Worm (Caenorhabditis elegans) whole organism, L1 larva: ENCODE measurements around the gene cutl-3.
"Not testable (repeated sequence)": the region's sequence is repeated elsewhere in the genome, so short reads cannot be mapped to it uniquely, and the experiment has no call there.

Experiments
- C16A3.4 ChIP-seq: fragments of 150-350 bp; optimal IDR thresholded peaks from 2 replicates; lab custom pipeline; 2014; ENCODE audit warnings: missing biosample characterization, missing genetic modification characterization
- F16B12.6 ChIP-seq: fragments of 150-350 bp; optimal IDR thresholded peaks from 2 replicates; lab custom pipeline; 2014; ENCODE audit warnings: missing biosample characterization, missing genetic modification characterization
- ama-1 ChIP-seq: fragments of 150-350 bp; optimal IDR thresholded peaks from 2 replicates; lab custom pipeline; 2014
- ceh-63 ChIP-seq: fragments of 200-800 bp; sonication (Bioruptor generic); optimal IDR thresholded peaks from 2 replicates; lab custom pipeline; 2018; ENCODE audit warnings: mild to moderate bottlenecking, missing genetic modification characterization, missing compliant biosample characterization
- ceh-8 ChIP-seq: fragments of 200-800 bp; sonication (Bioruptor generic); optimal IDR thresholded peaks from 2 replicates; lab custom pipeline; 2018; ENCODE audit warnings: mild to moderate bottlenecking, missing genetic modification characterization, moderate library complexity, missing compliant biosample characterization
- ceh-88 ChIP-seq: fragments of 200-800 bp; sonication (Bioruptor generic); IDR thresholded peaks from 2 replicates; pipeline ENCODE4 v1.3.6; 2022; ENCODE audit warnings: missing genetic modification characterization, missing compliant biosample characterization
- ces-1 ChIP-seq: fragments of 150-350 bp; optimal IDR thresholded peaks from 2 replicates; lab custom pipeline; 2014; ENCODE audit warnings: missing biosample characterization, missing genetic modification reagents, missing genetic modification characterization
- dpl-1 ChIP-seq, 3 experiments: fragments of 150-350 bp in 2 of 3; sonication (generic microtip) in 1 of 3; optimal IDR thresholded peaks; 2 replicates each; lab custom pipeline; 2014 to 2017; ENCODE audit warnings: missing biosample characterization in 3 of 3, missing genetic modification characterization in 3 of 3, missing genetic modification reagents in 3 of 3
- efl-1 ChIP-seq, 4 experiments: fragments of 150-350 bp; optimal IDR thresholded peaks in 3 of 4; peaks in 1 of 4; 1 replicate in 1 of 4; 2 replicates in 3 of 4; lab custom pipeline; 2014; ENCODE audit warnings: missing biosample characterization in 2 of 4, missing genetic modification characterization in 2 of 4, missing genetic modification reagents in 2 of 4
- efl-3 ChIP-seq: fragments of 200-800 bp; sonication (Bioruptor generic); optimal IDR thresholded peaks from 2 replicates; lab custom pipeline; 2018; ENCODE audit warnings: mild to moderate bottlenecking, missing genetic modification characterization, missing compliant biosample characterization
- ets-5 ChIP-seq: fragments of 200-800 bp; sonication (Bioruptor generic); IDR thresholded peaks from 2 replicates; pipeline ENCODE4 v1.3.6; 2022; ENCODE audit warnings: missing genetic modification characterization, missing compliant biosample characterization
- fkh-10 ChIP-seq: sonication (generic microtip); optimal IDR thresholded peaks from 2 replicates; lab custom pipeline; 2017; ENCODE audit warnings: missing biosample characterization, missing genetic modification reagents, missing genetic modification characterization
- fkh-8 ChIP-seq: sonication (generic microtip); optimal IDR thresholded peaks from 2 replicates; lab custom pipeline; 2016; ENCODE audit warnings: mild to moderate bottlenecking, missing genetic modification characterization, missing compliant biosample characterization
- grh-1 ChIP-seq: fragments of 200-800 bp; sonication (Bioruptor generic); IDR thresholded peaks from 2 replicates; pipeline ENCODE4 v1.3.6; 2022; ENCODE audit warnings: missing genetic modification reagents, missing genetic modification characterization, missing compliant biosample characterization
- hpl-2 ChIP-seq: fragments of 150-350 bp; optimal IDR thresholded peaks from 2 replicates; lab custom pipeline; 2014; ENCODE audit warnings: missing biosample characterization, missing genetic modification reagents, missing genetic modification characterization
- irx-1 ChIP-seq: sonication (generic microtip); optimal IDR thresholded peaks from 2 replicates; lab custom pipeline; 2016; ENCODE audit warnings: missing genetic modification characterization, missing compliant biosample characterization
- jun-1 ChIP-seq: fragments of 150-350 bp; optimal IDR thresholded peaks from 2 replicates; lab custom pipeline; 2014; ENCODE audit warnings: missing biosample characterization, missing genetic modification reagents, missing genetic modification characterization
- lin-14 ChIP-seq: fragments of 200-800 bp; sonication (Bioruptor generic); optimal IDR thresholded peaks from 2 replicates; lab custom pipeline; 2018; ENCODE audit warnings: mild to moderate bottlenecking, missing genetic modification characterization, moderate library complexity, missing compliant biosample characterization
- lin-15B ChIP-seq: fragments of 150-350 bp; sonication (generic microtip); optimal IDR thresholded peaks from 3 replicates; lab custom pipeline; 2014; ENCODE audit warnings: missing biosample characterization, missing genetic modification characterization
- lin-35 ChIP-seq, 2 experiments: fragments of 150-350 bp; optimal IDR thresholded peaks; 2 replicates each; lab custom pipeline; 2014; ENCODE audit warnings: missing biosample characterization in 2 of 2, missing genetic modification characterization in 2 of 2, missing genetic modification reagents in 2 of 2
- nhr-19 ChIP-seq: fragments of 200-800 bp; sonication (Bioruptor generic); conservative IDR thresholded peaks from 2 replicates; pipeline ENCODE4 v1.3.6; 2022; ENCODE audit warnings: missing genetic modification characterization, missing compliant biosample characterization
- nhr-28 ChIP-seq: fragments of 150-350 bp; optimal IDR thresholded peaks from 2 replicates; lab custom pipeline; 2014; ENCODE audit warnings: missing biosample characterization, missing genetic modification characterization
- nhr-47 ChIP-seq: sonication (generic microtip); optimal IDR thresholded peaks from 2 replicates; lab custom pipeline; 2016; ENCODE audit warnings: mild to moderate bottlenecking, missing genetic modification characterization, moderate library complexity, missing compliant biosample characterization
- nhr-71 ChIP-seq: sonication (generic microtip); optimal IDR thresholded peaks from 2 replicates; lab custom pipeline; 2016; ENCODE audit warnings: mild to moderate bottlenecking, missing genetic modification characterization, moderate library complexity, missing compliant biosample characterization
- pax-3 ChIP-seq: fragments of 200-800 bp; sonication (Bioruptor generic); optimal IDR thresholded peaks from 2 replicates; lab custom pipeline; 2018; ENCODE audit warnings: mild to moderate bottlenecking, missing genetic modification characterization, moderate library complexity, missing compliant biosample characterization
- rnt-1 ChIP-seq: sonication (generic microtip); optimal IDR thresholded peaks from 2 replicates; lab custom pipeline; 2016; ENCODE audit warnings: mild to moderate bottlenecking, missing genetic modification characterization, moderate library complexity, missing compliant biosample characterization
- sox-4 ChIP-seq: sonication (generic microtip); optimal IDR thresholded peaks from 2 replicates; lab custom pipeline; 2016; ENCODE audit warnings: missing genetic modification characterization, missing compliant biosample characterization
- unc-98 ChIP-seq: fragments of 200-800 bp; sonication (Bioruptor generic); IDR thresholded peaks from 2 replicates; pipeline ENCODE4 v1.3.6; 2022; ENCODE audit warnings: missing genetic modification characterization, missing compliant biosample characterization
- zip-4 ChIP-seq: fragments of 200-800 bp; sonication (Bioruptor generic); optimal IDR thresholded peaks from 2 replicates; lab custom pipeline; 2018; ENCODE audit warnings: mild to moderate bottlenecking, missing genetic modification characterization, moderate library complexity, missing compliant biosample characterization
- ztf-11 ChIP-seq, 2 experiments: sonication (generic microtip); optimal IDR thresholded peaks; 2 replicates each; lab custom pipeline; 2016 to 2017; ENCODE audit warnings: missing genetic modification characterization in 2 of 2, missing biosample characterization in 1 of 2, missing compliant biosample characterization in 1 of 2
- ztf-4 ChIP-seq: fragments of 150-350 bp; optimal IDR thresholded peaks from 2 replicates; lab custom pipeline; 2014; ENCODE audit warnings: missing biosample characterization, missing genetic modification characterization

cutl-3 gene

ce11 chrX:14970221-14970801 is 28.7 kb downstream of the cutl-3 start, which contains the start of the genes flwr-1 and tbc-1 (continued):
- TF ChIP-seq jun-1: no peak
- no peak for TF ChIP-seq grh-1 (GFP tag; lab: Robert Waterston, UW)
- TF ChIP-seq ets-5 (GFP tag; lab: Robert Waterston, UW): no peak
- no peak for TF ChIP-seq hpl-2 (GFP tag; lab: Kevin White, UChicago)
- TF ChIP-seq ztf-4: no peak

- no peak for TF ChIP-seq ces-1 (GFP tag; lab: Kevin White, UChicago)
- TF ChIP-seq fkh-8 (tag; lab: Kevin White, UChicago): no peak
- no peak for TF ChIP-seq nhr-28
- no peak for TF ChIP-seq dpl-1 (GFP tag; optimal IDR thresholded peaks at IDR 0.05; lab: Kevin White, UChicago)
- no peak for TF ChIP-seq ceh-8
- TF ChIP-seq, all 84 proteins: peak for 0
These were observed 29.4 kb downstream of the cutl-3 start for ce11 chrX:14969615-14970014.

DNA sequence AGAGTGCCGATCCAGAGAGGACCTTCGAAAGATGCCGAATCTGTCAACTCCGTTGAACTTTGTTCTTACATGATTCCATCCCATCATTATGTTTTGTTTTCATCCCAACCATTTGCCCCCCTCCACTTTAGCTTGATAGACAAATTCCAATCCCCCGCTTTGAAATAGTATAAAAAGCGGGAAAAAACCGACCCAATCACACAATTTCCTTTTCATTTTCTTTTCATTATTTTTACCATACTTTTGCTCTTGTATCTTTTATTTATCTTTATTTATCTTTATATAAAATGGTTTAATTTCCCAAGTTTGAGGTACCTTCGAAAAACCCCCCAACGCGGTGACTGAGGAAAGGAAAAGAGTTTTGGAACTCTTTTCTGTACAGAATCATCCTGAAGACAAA is 32.5 kb downstream of the cutl-3 start, which contains the start of gene F20D1.22:
TSS of gene F20D1.22 (plus strand) at position 301 of the 400 bp plus-strand sequence.
- not testable (repeated sequence) for TF ChIP-seq zip-4 (GFP tag; lab: Kevin White, UChicago); lin-15B; fkh-10 (GFP tag; lab: Kevin White, UChicago)
- TF ChIP-seq, all 84 proteins: peak for 0; not testable (repeated sequence) for 84

ce11 chrX:14965761-14966160 is 33.2 kb downstream of the cutl-3 start, which contains the start of gene F45B8.5:
Gene F45B8.5, plus strand, starts transcription at chrX:14966061.
- TF ChIP-seq F16B12.6 (no peak), sox-4 (tag; lab: Kevin White, UChicago) (no peak), nhr-19 (GFP tag; lab: Robert Waterston, UW) (no peak), ceh-88 (no peak), ceh-63 (GFP tag; lab: Kevin White, UChicago) (no peak), nhr-28 (no peak), nhr-71 (tag; lab: Kevin White, UChicago) (no peak), ama-1 (lab: Kevin White, UChicago) (no peak), lin-35 (GFP tag; optimal IDR thresholded peaks at IDR 0.05; lab: Kevin White, UChicago) (no peak), unc-98 (GFP tag; lab: Robert Waterston, UW) (no peak), C16A3.4 (tag; lab: Kevin White, UChicago) (no peak), efl-3 (GFP tag; lab: Kevin White, UChicago) (no peak), rnt-1 (tag; lab: Kevin White, UChicago) (no peak), irx-1 (no peak), ztf-11 (tag; optimal IDR thresholded peaks at IDR 0.05; lab: Kevin White, UChicago) (no peak), nhr-47 (tag; lab: Kevin White, UChicago) (no peak), pax-3 (tag; lab: Kevin White, UChicago) (no peak)
- TF ChIP-seq, all 84 proteins: peak for 0

ce11 chrX:14964253-14964652 is 34.7 kb downstream of the cutl-3 start, which contains the start of gene rgs-11:
Gene rgs-11, plus strand, starts transcription at chrX:14964553.
- no peak for TF ChIP-seq lin-15B

- TF ChIP-seq lin-14 (GFP tag; lab: Kevin White, UChicago): no peak
- TF ChIP-seq efl-1 (optimal IDR thresholded peaks at IDR 0.05; lab: Kevin White, UChicago): no peak
- TF ChIP-seq efl-1 (GFP tag; optimal IDR thresholded peaks at IDR 0.05 in 1 of 2; lab: Kevin White, UChicago): peak in 1 of 2 experiments; percentile 39
- TF ChIP-seq, all 84 proteins: peak for 1
These were observed 36.5 kb downstream of the cutl-3 start, which contains the start of gene rgs-10 for ce11 chrX:14962456-14962855. Gene rgs-10, plus strand, starts transcription at chrX:14962756.
